Worm (Caenorhabditis elegans): ENCODE data around the gene F42A9.6.
A peak's percentile ranks its signal among the peaks of the same experiment; 100 is the strongest.

Gene F42A9.6

ce11 chrIV:8629609-8630052 lies 20.6 kb downstream of the F42A9.6 start (continued):
- no peak for TF ChIP-seq nhr-90 (tag; optimal IDR thresholded peaks at IDR 0.05; ENCODE audit: poor library complexity)
- no peak for TF ChIP-seq mab-9 (GFP tag; IDR thresholded peaks at IDR 0.05)
- TF ChIP-seq hlh-4 (tag; optimal IDR thresholded peaks at IDR 0.05) = no peak
- no peak for TF ChIP-seq nhr-85 (tag)
- TF ChIP-seq aly-2 (tag; optimal IDR thresholded peaks at IDR 0.05) = no peak
- no peak for TF ChIP-seq pqm-1 (tag; optimal IDR thresholded peaks at IDR 0.05)
- no peak for TF ChIP-seq unc-130 (tag; optimal IDR thresholded peaks at IDR 0.05)
- TF ChIP-seq fkh-8 (tag; optimal IDR thresholded peaks at IDR 0.05) = peak; percentile 63
- peak; percentile 61 for TF ChIP-seq nhr-20 (tag; optimal IDR thresholded peaks at IDR 0.05)
- no peak for TF ChIP-seq ceh-63 (GFP tag; optimal IDR thresholded peaks at IDR 0.05)
- TF ChIP-seq ceh-8 (GFP tag; optimal IDR thresholded peaks at IDR 0.05) = no peak
- TF ChIP-seq lin-13 (GFP tag; optimal IDR thresholded peaks at IDR 0.05) = no peak
- TF ChIP-seq snu-23 (GFP tag; optimal IDR thresholded peaks at IDR 0.05) = peak; percentile 75
- peak; percentile 0 for TF ChIP-seq blmp-1 (tag; optimal IDR thresholded peaks at IDR 0.05)
- no peak for TF ChIP-seq nhr-11 (tag; optimal IDR thresholded peaks at IDR 0.05)
- TF ChIP-seq sup-37 (GFP tag; optimal IDR thresholded peaks at IDR 0.05) = no peak
- no peak for TF ChIP-seq ets-5 (GFP tag; IDR thresholded peaks at IDR 0.05)
- TF ChIP-seq nhr-71 (tag; optimal IDR thresholded peaks at IDR 0.05) = peak; percentile 74
- no peak for TF ChIP-seq C04F5.9 (tag; optimal IDR thresholded peaks at IDR 0.05)
- TF ChIP-seq dsc-1 (tag; optimal IDR thresholded peaks at IDR 0.05) = peak; percentile 57
- no peak for TF ChIP-seq ama-1 (optimal IDR thresholded peaks at IDR 0.05)
- TF ChIP-seq lin-15B (tag; optimal IDR thresholded peaks at IDR 0.05) = no peak
- TF ChIP-seq nhr-47 (tag; optimal IDR thresholded peaks at IDR 0.05) = peak; percentile 53
- peak; percentile 41 for TF ChIP-seq C16A3.4 (tag; optimal IDR thresholded peaks at IDR 0.05)
- TF ChIP-seq efl-1 (optimal IDR thresholded peaks at IDR 0.05) = peak; percentile 48 to 60
- TF ChIP-seq efl-1 (GFP tag; optimal IDR thresholded peaks at IDR 0.05 in 1 of 2) = peak; percentile 2 to 55
- no peak for TF ChIP-seq ces-1 (GFP tag; optimal IDR thresholded peaks at IDR 0.05)
- TF ChIP-seq rnt-1 (tag; optimal IDR thresholded peaks at IDR 0.05) = peak; percentile 39
- peak in 1 of 2 experiments; percentile 44 for TF ChIP-seq mdl-1 (tag; optimal IDR thresholded peaks at IDR 0.05)
- TF ChIP-seq unc-62 (GFP tag; optimal IDR thresholded peaks at IDR 0.05) = no peak
- TF ChIP-seq pax-3 (tag; optimal IDR thresholded peaks at IDR 0.05) = no peak
- peak; percentile 16 to 58 for TF ChIP-seq lsy-2 (tag; optimal IDR thresholded peaks at IDR 0.05)
- no peak for TF ChIP-seq fkh-4 (tag; optimal IDR thresholded peaks at IDR 0.05; ENCODE audit: borderline replicate concordance)
- no peak for TF ChIP-seq sptf-1 (tag; optimal IDR thresholded peaks at IDR 0.05)
- no peak for TF ChIP-seq zip-4 (GFP tag; optimal IDR thresholded peaks at IDR 0.05)
- TF ChIP-seq nhr-76 (tag; optimal IDR thresholded peaks at IDR 0.05) = no peak
- TF ChIP-seq skn-1 (tag; optimal IDR thresholded peaks at IDR 0.05) = no peak
- peak in 1 of 3 experiments; percentile 4 for TF ChIP-seq dpl-1 (GFP tag; optimal IDR thresholded peaks at IDR 0.05)
- TF ChIP-seq efl-3 (GFP tag; optimal IDR thresholded peaks at IDR 0.05) = no peak
- TF ChIP-seq fkh-10 (GFP tag; optimal IDR thresholded peaks at IDR 0.05) = peak; percentile 71
- TF ChIP-seq hpl-2 (GFP tag; optimal IDR thresholded peaks at IDR 0.05) = no peak
- TF ChIP-seq elt-3 (tag; optimal IDR thresholded peaks at IDR 0.05) = no peak
- TF ChIP-seq snpc-4 (tag; optimal IDR thresholded peaks at IDR 0.05) = peak; percentile 15
- no peak for TF ChIP-seq vab-15 (tag; optimal IDR thresholded peaks at IDR 0.05)
- no peak for TF ChIP-seq jun-1 (tag; optimal IDR thresholded peaks at IDR 0.05)

DNA sequence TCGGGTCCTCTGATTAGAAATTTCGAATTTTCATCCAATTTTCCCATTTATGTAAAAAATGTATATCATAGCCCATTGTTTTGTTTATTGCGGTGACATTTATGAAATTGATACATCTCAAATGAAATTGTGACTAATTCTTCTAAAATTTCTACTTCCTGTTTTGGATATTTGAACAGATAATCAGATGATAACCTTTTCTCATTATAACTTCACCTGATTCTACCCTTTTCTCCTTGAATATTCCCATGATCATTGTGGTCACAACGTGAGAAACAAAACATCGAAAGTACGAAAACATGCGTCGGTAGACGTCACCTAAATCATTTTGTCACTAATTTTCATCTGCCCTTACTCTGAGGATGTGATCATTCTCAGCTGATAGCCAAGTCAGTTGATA lies 21.2 kb downstream of the F42A9.6 start:
- TF ChIP-seq unc-98 (GFP tag; IDR thresholded peaks at IDR 0.05) (no peak), nhr-19 (GFP tag; conservative IDR thresholded peaks at IDR 0.05) (no peak), nhr-11 (tag; optimal IDR thresholded peaks at IDR 0.05) (peak; percentile 13), ceh-8 (GFP tag; optimal IDR thresholded peaks at IDR 0.05) (peak; percentile 70), nhr-71 (tag; optimal IDR thresholded peaks at IDR 0.05) (peak; percentile 43), fkh-8 (tag; optimal IDR thresholded peaks at IDR 0.05) (peak; percentile 16), dsc-1 (tag; optimal IDR thresholded peaks at IDR 0.05) (peak; percentile 54), mep-1 (tag; optimal IDR thresholded peaks at IDR 0.05) (no peak)
